Fruit fly (Drosophila melanogaster): ENCODE data around the gene hd.

Gene hd

dm6 chr3R:5385761-5386160 is 11.0 kb upstream of the hd start (continued):
- no peak for TF ChIP-seq Hr38 (GFP tag; optimal IDR thresholded peaks at IDR 0.05)
- no peak for TF ChIP-seq Blimp-1 (GFP tag; optimal IDR thresholded peaks at IDR 0.05)
- TF ChIP-seq Sox102F (GFP tag; optimal IDR thresholded peaks at IDR 0.05) = no peak
- TF ChIP-seq CG16779 (tag; optimal IDR thresholded peaks at IDR 0.05) = no peak
- TF ChIP-seq CG6854 (GFP tag; optimal IDR thresholded peaks at IDR 0.05) = no peak
- TF ChIP-seq CG8119 (GFP tag; IDR thresholded peaks at IDR 0.05) = no peak
- TF ChIP-seq Eip78C (GFP tag) = peak; percentile 78

- no peak for TF ChIP-seq CG15336 (GFP tag; IDR thresholded peaks at IDR 0.05)
- no peak for TF ChIP-seq CG6276 (GFP tag; optimal IDR thresholded peaks at IDR 0.05)
- no peak for TF ChIP-seq acj6 (GFP tag; optimal IDR thresholded peaks at IDR 0.05)
- TF ChIP-seq CG7368 (GFP tag; optimal IDR thresholded peaks at IDR 0.05) = no peak
- no peak for TF ChIP-seq eg (GFP tag; IDR thresholded peaks at IDR 0.05)
- TF ChIP-seq Ets21C (GFP tag; optimal IDR thresholded peaks at IDR 0.05) = no peak
- TF ChIP-seq lz (GFP tag; optimal IDR thresholded peaks at IDR 0.05) = no peak
- TF ChIP-seq Eip93F (GFP tag; optimal IDR thresholded peaks at IDR 0.05) = no peak
- no peak for TF ChIP-seq pdm3 (GFP tag; optimal IDR thresholded peaks at IDR 0.05)
- TF ChIP-seq spab (GFP tag; optimal IDR thresholded peaks at IDR 0.05) = no peak
- TF ChIP-seq OdsH (GFP tag; optimal IDR thresholded peaks at IDR 0.05) = no peak
- no peak for TF ChIP-seq Smox (GFP tag; optimal IDR thresholded peaks at IDR 0.05)
- TF ChIP-seq CG31627 (GFP tag; optimal IDR thresholded peaks at IDR 0.05) = no peak
- no peak for TF ChIP-seq fd59A (GFP tag; optimal IDR thresholded peaks at IDR 0.05)
Measured at dm6 chr3R:5376612-5377011, 1.9 kb upstream of the hd start, which contains the start of gene 7B2. 7B2 (plus strand) TSS chr3R:5376780.

- no peak for TF ChIP-seq Sox14 (GFP tag; optimal IDR thresholded peaks at IDR 0.05)
- peak; percentile 44; the same call in 1 of the 2 replicates for TF ChIP-seq CG11294 (GFP tag; IDR thresholded peaks at IDR 0.05)
- peak; percentile 34; the same call in 1 of the 2 replicates for TF ChIP-seq Gug (GFP tag; IDR thresholded peaks at IDR 0.05)
- TF ChIP-seq CG8119 (GFP tag; IDR thresholded peaks at IDR 0.05) = no peak
- no peak for TF ChIP-seq CG3919 (GFP tag; optimal IDR thresholded peaks at IDR 0.05)
- no peak for TF ChIP-seq Smox (GFP tag; optimal IDR thresholded peaks at IDR 0.05)
- TF ChIP-seq fkh (GFP tag; optimal IDR thresholded peaks at IDR 0.05) = no peak
- peak; percentile 81 for TF ChIP-seq lz (GFP tag; optimal IDR thresholded peaks at IDR 0.05)
- TF ChIP-seq esn (GFP tag; optimal IDR thresholded peaks at IDR 0.05) = peak; percentile 78
- TF ChIP-seq Hr4 (GFP tag; optimal IDR thresholded peaks at IDR 0.05) = no peak
- TF ChIP-seq fd59A (GFP tag; optimal IDR thresholded peaks at IDR 0.05) = no peak
- peak in 1 of 2 experiments; percentile 49 for TF ChIP-seq salr (GFP tag; optimal IDR thresholded peaks at IDR 0.05)
- TF ChIP-seq vri (GFP tag; optimal IDR thresholded peaks at IDR 0.05) = no peak
- TF ChIP-seq ss (GFP tag; optimal IDR thresholded peaks at IDR 0.05) = no peak
- no peak for TF ChIP-seq CG6276 (GFP tag; optimal IDR thresholded peaks at IDR 0.05)
- TF ChIP-seq OdsH (GFP tag; optimal IDR thresholded peaks at IDR 0.05) = no peak
- TF ChIP-seq CG6854 (GFP tag; optimal IDR thresholded peaks at IDR 0.05) = peak; percentile 17
- no peak for TF ChIP-seq CG10669 (GFP tag; optimal IDR thresholded peaks at IDR 0.05)
- no peak for TF ChIP-seq fd85E (GFP tag; optimal IDR thresholded peaks at IDR 0.05)
- TF ChIP-seq Eip78C (GFP tag) = peak; percentile 79
- TF ChIP-seq CG32006 (GFP tag; optimal IDR thresholded peaks at IDR 0.05) = no peak
- no peak for TF ChIP-seq net (GFP tag; optimal IDR thresholded peaks at IDR 0.05)
- TF ChIP-seq Met (GFP tag; optimal IDR thresholded peaks at IDR 0.05) = no peak
- TF ChIP-seq cyc (GFP tag; optimal IDR thresholded peaks at IDR 0.05) = peak; percentile 83
- TF ChIP-seq CG6163 (GFP tag; IDR thresholded peaks at IDR 0.05) = peak; percentile 72; the same call in 2 of the 3 replicates
- no peak for TF ChIP-seq spab (GFP tag; optimal IDR thresholded peaks at IDR 0.05)
- TF ChIP-seq Blimp-1 (GFP tag; optimal IDR thresholded peaks at IDR 0.05) = no peak
- peak; percentile 86 for TF ChIP-seq CG31627 (GFP tag; optimal IDR thresholded peaks at IDR 0.05)
- peak; percentile 27 for TF ChIP-seq CG8319 (GFP tag; optimal IDR thresholded peaks at IDR 0.05)
- TF ChIP-seq CG8632 (GFP tag; optimal IDR thresholded peaks at IDR 0.05) = no peak
- no peak for TF ChIP-seq CG4318 (GFP tag; optimal IDR thresholded peaks at IDR 0.05)
- TF ChIP-seq CG15336 (GFP tag; IDR thresholded peaks at IDR 0.05) = no peak
- TF ChIP-seq Lpt (GFP tag; optimal IDR thresholded peaks at IDR 0.05) = peak; percentile 11
- peak; percentile 58 for TF ChIP-seq CG11902 (GFP tag; optimal IDR thresholded peaks at IDR 0.05)
- TF ChIP-seq CG1621 (tag; optimal IDR thresholded peaks at IDR 0.05) = peak; percentile 32
- peak; percentile 45; the same call in 1 of the 3 replicates for TF ChIP-seq eg (GFP tag; IDR thresholded peaks at IDR 0.05)
- TF ChIP-seq CG6792 (GFP tag; optimal IDR thresholded peaks at IDR 0.05) = no peak
- peak; percentile 65 for TF ChIP-seq acj6 (GFP tag; optimal IDR thresholded peaks at IDR 0.05)
- TF ChIP-seq achi (GFP tag; optimal IDR thresholded peaks at IDR 0.05) = no peak
- TF ChIP-seq Sox15 (GFP tag; optimal IDR thresholded peaks at IDR 0.05) = peak; percentile 55
Measured at dm6 chr3R:5371563-5371962, 3.2 kb downstream of the hd start, which contains the start of gene Polr2F. Polr2F (plus strand) TSS chr3R:5371795.
